Worm (Caenorhabditis elegans): ENCODE data around the gene R03H10.6.

ce11 chrII:4211113-4211512 lies 37.8 kb upstream of the R03H10.6 start, which contains the start of gene F31D5.7:
- TF ChIP-seq ekl-4 (GFP tag; IDR thresholded peaks at IDR 0.05): no peak
- no peak for TF ChIP-seq mel-28 (tag; optimal IDR thresholded peaks at IDR 0.05; ENCODE audit: borderline replicate concordance)
- TF ChIP-seq pha-4 (tag; optimal IDR thresholded peaks at IDR 0.05): no peak
- TF ChIP-seq sptf-2 (GFP tag; optimal IDR thresholded peaks at IDR 0.05): no peak
- no peak for TF ChIP-seq ceh-27 (GFP tag; optimal IDR thresholded peaks at IDR 0.05)
- no peak for TF ChIP-seq chd-7 (tag; optimal IDR thresholded peaks at IDR 0.05)
- TF ChIP-seq unc-62 (GFP tag; optimal IDR thresholded peaks at IDR 0.05): no peak
